Fruit fly (Drosophila melanogaster): Measurements from ENCODE around the gene CG10154.
A peak's percentile ranks its signal among the peaks of the same experiment; 100 is the strongest.

Gene CG10154

dm6 chr3L:13479609-13480240 lies 42.8 kb upstream of the CG10154 start (continued):
- TF ChIP-seq B-H2 (GFP tag; optimal IDR thresholded peaks at IDR 0.05) (peak; percentile 15), CG11247 (GFP tag; IDR thresholded peaks at IDR 0.05) (peak; percentile 37; the same call in 1 of the 2 replicates), ham (GFP tag; IDR thresholded peaks at IDR 0.05) (no peak), CG12104 (GFP tag; optimal IDR thresholded peaks at IDR 0.05) (peak; percentile 68), CG7372 (GFP tag; IDR thresholded peaks at IDR 0.05) (no peak), CG15011 (GFP tag; optimal IDR thresholded peaks at IDR 0.05) (peak; percentile 12), CG3065 (GFP tag; optimal IDR thresholded peaks at IDR 0.05) (no peak), usp (GFP tag; optimal IDR thresholded peaks at IDR 0.05) (no peak), corto (GFP tag; optimal IDR thresholded peaks at IDR 0.05) (no peak), zf30C (GFP tag; optimal IDR thresholded peaks at IDR 0.05) (no peak), unpg (GFP tag; optimal IDR thresholded peaks at IDR 0.05) (peak; percentile 31), CG1602 (GFP tag; optimal IDR thresholded peaks at IDR 0.05) (peak; percentile 19), ap (GFP tag; IDR thresholded peaks at IDR 0.05) (no peak), wor (GFP tag; IDR thresholded peaks at IDR 0.05) (no peak), CG6791 (GFP tag; IDR thresholded peaks at IDR 0.05; ENCODE audit: partially characterized antibody) (no peak), gsb (GFP tag; IDR thresholded peaks at IDR 0.05) (0 out of 2 replicates have a peak, but pooled peaks have one; percentile 43), CG9609 (GFP tag; optimal IDR thresholded peaks at IDR 0.05) (no peak), Myb (GFP tag; optimal IDR thresholded peaks at IDR 0.05) (peak; percentile 17), Nf-YB (GFP tag; optimal IDR thresholded peaks at IDR 0.05) (peak; percentile 21), Aef1 (GFP tag; IDR thresholded peaks at IDR 0.05) (no peak; the same call in 2 of the 3 replicates), Atf6 (GFP tag; IDR thresholded peaks at IDR 0.05) (peak; percentile 33; the same call in 1 of the 2 replicates), B-H1 (GFP tag; IDR thresholded peaks at IDR 0.05) (no peak), jumu (GFP tag; optimal IDR thresholded peaks at IDR 0.05) (no peak), Hr78 (GFP tag; optimal IDR thresholded peaks at IDR 0.05) (no peak), nerfin-2 (GFP tag; IDR thresholded peaks at IDR 0.05; ENCODE audit: partially characterized antibody) (no peak), CG5180 (GFP tag; optimal IDR thresholded peaks at IDR 0.05) (peak; percentile 44), CG11085 (GFP tag; IDR thresholded peaks at IDR 0.05) (no peak), ara (GFP tag; IDR thresholded peaks at IDR 0.05) (no peak), CG33213 (GFP tag; optimal IDR thresholded peaks at IDR 0.05) (no peak), dmrt99B (tag; optimal IDR thresholded peaks at IDR 0.05) (peak; percentile 72), CG18476 (GFP tag; optimal IDR thresholded peaks at IDR 0.05) (no peak), Hr39 (optimal IDR thresholded peaks at IDR 0.05) (no peak), CG31441 (GFP tag; IDR thresholded peaks at IDR 0.05) (peak; percentile 60; the same call in 1 of the 2 replicates), Jarid2 (GFP tag; optimal IDR thresholded peaks at IDR 0.05) (no peak), Neu2 (GFP tag; optimal IDR thresholded peaks at IDR 0.05; ENCODE audit: borderline replicate concordance) (no peak), CG10462 (GFP tag; optimal IDR thresholded peaks at IDR 0.05) (no peak), Six4 (GFP tag; optimal IDR thresholded peaks at IDR 0.05) (no peak), CG30431 (GFP tag; optimal IDR thresholded peaks at IDR 0.05) (no peak), NK7.1 (GFP tag; optimal IDR thresholded peaks at IDR 0.05) (no peak), CG4730 (GFP tag; IDR thresholded peaks at IDR 0.05) (no peak), gsb-n (tag; optimal IDR thresholded peaks at IDR 0.05) (no peak), CG2889 (GFP tag; IDR thresholded peaks at IDR 0.05) (0 out of 3 replicates have a peak, but pooled peaks have one; percentile 12), Doc2 (GFP tag; IDR thresholded peaks at IDR 0.05) (no peak), dm (GFP tag; optimal IDR thresholded peaks at IDR 0.05) (no peak), jigr1 (GFP tag; IDR thresholded peaks at IDR 0.05) (no peak), fd102C (GFP tag; optimal IDR thresholded peaks at IDR 0.05) (no peak), CG3163 (GFP tag; optimal IDR thresholded peaks at IDR 0.05) (no peak), CG7786 (GFP tag; optimal IDR thresholded peaks at IDR 0.05) (peak; percentile 63), CG2875 (GFP tag; optimal IDR thresholded peaks at IDR 0.05) (no peak), tgo (GFP tag; IDR thresholded peaks at IDR 0.05) (no peak; the same call in 1 of the 3 replicates), CG10959 (GFP tag; IDR thresholded peaks at IDR 0.05) (no peak)
